Worm (Caenorhabditis elegans) whole organism, young adult: ENCODE measurements around the gene hpo-12.

ENCODE experiments used
- F10E7.11 ChIP-seq: sonication (generic microtip); optimal IDR thresholded peaks from 2 replicates; lab custom pipeline; 2017; ENCODE audit warnings: mild to moderate bottlenecking, missing genetic modification characterization, moderate library complexity, missing compliant biosample characterization
- F39B2.1 ChIP-seq: fragments of 200-800 bp; sonication (Bioruptor generic); IDR thresholded peaks from 2 replicates; pipeline ENCODE4 v1.3.6; 2022; ENCODE audit warnings: missing genetic modification reagents, missing genetic modification characterization, missing compliant biosample characterization
- F49E8.2 ChIP-seq: sonication (generic microtip); optimal IDR thresholded peaks from 3 replicates; lab custom pipeline; 2017; ENCODE audit warnings: missing genetic modification characterization, mild to moderate bottlenecking, missing compliant biosample characterization, antibody characterized with exemption, moderate library complexity; ENCODE audit not compliant: insufficient read depth
- F57A8.1 ChIP-seq: fragments of 200-800 bp; sonication (Bioruptor generic); optimal IDR thresholded peaks from 2 replicates; lab custom pipeline; 2018; ENCODE audit warnings: mild to moderate bottlenecking, missing genetic modification characterization, moderate library complexity, missing compliant biosample characterization
- T26A5.8 ChIP-seq: sonication (generic microtip); optimal IDR thresholded peaks from 2 replicates; lab custom pipeline; 2016; ENCODE audit warnings: missing genetic modification characterization, missing compliant biosample characterization
- Y53G8AR.9 ChIP-seq: fragments of 200-800 bp; sonication (Bioruptor generic); conservative IDR thresholded peaks from 2 replicates; pipeline ENCODE4 v1.3.6; 2022; ENCODE audit warnings: missing genetic modification reagents, missing genetic modification characterization, missing compliant biosample characterization
- Y79H2A.3 ChIP-seq: fragments of 200-800 bp; sonication (Bioruptor generic); conservative IDR thresholded peaks from 2 replicates; pipeline ENCODE4 v1.3.6; 2022; ENCODE audit warnings: missing genetic modification reagents, missing genetic modification characterization, missing compliant biosample characterization
- Y95B8A.8 ChIP-seq: fragments of 200-800 bp; sonication (Bioruptor generic); IDR thresholded peaks from 2 replicates; pipeline ENCODE4 v1.3.6; 2022; ENCODE audit warnings: missing genetic modification reagents, missing genetic modification characterization, missing compliant biosample characterization
- akir-1 ChIP-seq: fragments of 200-800 bp; sonication (Bioruptor generic); optimal IDR thresholded peaks from 2 replicates; lab custom pipeline; 2018; ENCODE audit warnings: mild to moderate bottlenecking, missing genetic modification characterization, moderate library complexity, missing compliant biosample characterization
- ama-1 ChIP-seq, 3 experiments: fragments of 150-350 bp in 1 of 3; sonication (generic microtip) in 2 of 3; optimal IDR thresholded peaks; 2 replicates each; lab custom pipeline; 2014 to 2018; ENCODE audit warnings: missing biosample characterization in 2 of 3, missing genetic modification characterization in 2 of 3, missing genetic modification reagents in 2 of 3
- attf-5 ChIP-seq: fragments of 200-800 bp; sonication (Bioruptor generic); optimal IDR thresholded peaks from 2 replicates; lab custom pipeline; 2018; ENCODE audit warnings: mild to moderate bottlenecking, missing genetic modification characterization, missing compliant biosample characterization
- bed-1 ChIP-seq: fragments of 200-800 bp; sonication (Bioruptor generic); IDR thresholded peaks from 2 replicates; pipeline ENCODE4 v1.3.6; 2022; ENCODE audit warnings: missing genetic modification reagents, missing genetic modification characterization, missing compliant biosample characterization
- cebp-1 ChIP-seq, 2 experiments: fragments of 200-800 bp in 1 of 2; sonication (Bioruptor generic) in 1 of 2; sonication (generic microtip) in 1 of 2; IDR thresholded peaks in 1 of 2; optimal IDR thresholded peaks in 1 of 2; 2 replicates each; pipeline versions ENCODE4 v1.3.6 to Lab custom; 2017 to 2022; ENCODE audit warnings: missing compliant biosample characterization in 2 of 2, missing genetic modification characterization in 2 of 2, mild to moderate bottlenecking in 1 of 2, missing genetic modification reagents in 1 of 2, moderate library complexity in 1 of 2
- cebp-2 ChIP-seq: fragments of 200-800 bp; sonication (Bioruptor generic); IDR thresholded peaks from 2 replicates; pipeline ENCODE4 v1.3.6; 2022; ENCODE audit warnings: missing genetic modification characterization, missing compliant biosample characterization
- egl-18 ChIP-seq: fragments of 200-800 bp; sonication (Bioruptor generic); IDR thresholded peaks from 2 replicates; pipeline ENCODE4 v1.3.6; 2022; ENCODE audit warnings: missing genetic modification reagents, missing genetic modification characterization, missing compliant biosample characterization
- egrh-3 ChIP-seq: fragments of 200-800 bp; sonication (Bioruptor generic); IDR thresholded peaks from 2 replicates; pipeline ENCODE4 v1.3.6; 2022; ENCODE audit warnings: missing genetic modification reagents, missing genetic modification characterization, missing compliant biosample characterization
- hmg-1.2 ChIP-seq: fragments of 200-800 bp; sonication (Bioruptor generic); IDR thresholded peaks from 2 replicates; pipeline ENCODE4 v1.3.6; 2022; ENCODE audit warnings: missing genetic modification reagents, missing genetic modification characterization, missing compliant biosample characterization
- hmg-20 ChIP-seq: fragments of 200-800 bp; sonication (Bioruptor generic); IDR thresholded peaks from 2 replicates; pipeline ENCODE4 v1.3.6; 2022; ENCODE audit warnings: missing genetic modification reagents, missing genetic modification characterization, missing compliant biosample characterization
- hrde-1 ChIP-seq: sonication (generic microtip); optimal IDR thresholded peaks from 2 replicates; lab custom pipeline; 2016; ENCODE audit warnings: missing genetic modification characterization, mild to moderate bottlenecking, missing compliant biosample characterization, moderate library complexity, missing genotype, missing genetic modification reagents, borderline replicate concordance
- hsf-1 ChIP-seq: fragments of 200-800 bp; sonication (Bioruptor generic); IDR thresholded peaks from 2 replicates; pipeline ENCODE4 v1.3.6; 2022; ENCODE audit warnings: missing genetic modification reagents, missing genetic modification characterization, missing compliant biosample characterization
- let-526 ChIP-seq: fragments of 200-800 bp; sonication (Bioruptor generic); IDR thresholded peaks from 2 replicates; pipeline ENCODE4 v1.3.6; 2022; ENCODE audit warnings: missing genetic modification reagents, missing genetic modification characterization, missing compliant biosample characterization
- lin-35 ChIP-seq, 3 experiments: fragments of 150-350 bp in 2 of 3; sonication (generic microtip) in 1 of 3; optimal IDR thresholded peaks; 2 replicates each; lab custom pipeline; 2014 to 2018; ENCODE audit warnings: missing biosample characterization in 3 of 3, missing genetic modification characterization in 3 of 3, missing genetic modification reagents in 3 of 3
- lir-1 ChIP-seq: fragments of 200-800 bp; sonication (Bioruptor generic); conservative IDR thresholded peaks from 2 replicates; pipeline ENCODE4 v1.3.6; 2022; ENCODE audit warnings: missing genetic modification reagents, missing genetic modification characterization, missing compliant biosample characterization
- lsl-1 ChIP-seq: fragments of 200-800 bp; sonication (Bioruptor generic); optimal IDR thresholded peaks from 2 replicates; lab custom pipeline; 2018; ENCODE audit warnings: mild to moderate bottlenecking, missing genetic modification characterization, moderate library complexity, missing compliant biosample characterization
- mes-4 ChIP-seq: sonication (generic microtip); optimal IDR thresholded peaks from 2 replicates; lab custom pipeline; 2016; ENCODE audit warnings: missing genotype, missing genetic modification characterization, missing compliant biosample characterization
- nfyb-1 ChIP-seq: fragments of 200-800 bp; sonication (Bioruptor generic); IDR thresholded peaks from 2 replicates; pipeline ENCODE4 v1.3.6; 2022; ENCODE audit warnings: missing genetic modification reagents, missing genetic modification characterization, missing compliant biosample characterization
- nhr-120 ChIP-seq: fragments of 200-800 bp; sonication (Bioruptor generic); IDR thresholded peaks from 2 replicates; pipeline ENCODE4 v1.3.6; 2022; ENCODE audit warnings: missing genetic modification characterization, missing compliant biosample characterization
- nhr-80 ChIP-seq: sonication (generic microtip); optimal IDR thresholded peaks from 2 replicates; lab custom pipeline; 2016; ENCODE audit warnings: missing genetic modification characterization, missing compliant biosample characterization
- pbrm-1 ChIP-seq: fragments of 200-800 bp; sonication (Bioruptor generic); IDR thresholded peaks from 2 replicates; pipeline ENCODE4 v1.3.6; 2022; ENCODE audit warnings: missing genetic modification reagents, missing genetic modification characterization, missing compliant biosample characterization
- pha-4 ChIP-seq: fragments of 150-350 bp; sonication (generic microtip); optimal IDR thresholded peaks from 2 replicates; lab custom pipeline; 2014; ENCODE audit warnings: missing biosample characterization, missing genetic modification reagents, missing genetic modification characterization
- rec-8 ChIP-seq, 2 experiments: sonication (generic microtip); optimal IDR thresholded peaks; 2 replicates each; lab custom pipeline; 2016; ENCODE audit warnings: mild to moderate bottlenecking in 2 of 2, missing genetic modification characterization in 2 of 2, missing genetic modification reagents in 2 of 2, missing genotype in 2 of 2, missing biosample characterization in 1 of 2, missing compliant biosample characterization in 1 of 2, moderate library complexity in 1 of 2
- sea-2 ChIP-seq: fragments of 200-800 bp; sonication (Bioruptor generic); IDR thresholded peaks from 2 replicates; pipeline ENCODE4 v1.3.6; 2022; ENCODE audit warnings: missing genetic modification characterization, missing compliant biosample characterization
- somi-1 ChIP-seq: fragments of 200-800 bp; sonication (Bioruptor generic); optimal IDR thresholded peaks from 2 replicates; lab custom pipeline; 2018; ENCODE audit warnings: mild to moderate bottlenecking, missing genetic modification characterization, missing compliant biosample characterization
- sptf-2 ChIP-seq: fragments of 200-800 bp; sonication (Bioruptor generic); optimal IDR thresholded peaks from 2 replicates; lab custom pipeline; 2018; ENCODE audit warnings: mild to moderate bottlenecking, missing genetic modification characterization, missing compliant biosample characterization
- tbx-9 ChIP-seq: sonication (generic microtip); optimal IDR thresholded peaks from 2 replicates; lab custom pipeline; 2016; ENCODE audit warnings: borderline replicate concordance, missing genetic modification characterization, inconsistent platforms, missing compliant biosample characterization
- unc-130 ChIP-seq: sonication (generic microtip); optimal IDR thresholded peaks from 2 replicates; lab custom pipeline; 2016; ENCODE audit warnings: missing genetic modification reagents, missing genetic modification characterization, missing compliant biosample characterization
- unc-62 ChIP-seq: fragments of 150-350 bp; optimal IDR thresholded peaks from 2 replicates; lab custom pipeline; 2014; ENCODE audit warnings: missing biosample characterization, missing genetic modification reagents, missing genetic modification characterization
- xnd-1 ChIP-seq: sonication (generic microtip); optimal IDR thresholded peaks from 2 replicates; lab custom pipeline; 2016; ENCODE audit warnings: missing genotype, missing genetic modification reagents, missing genetic modification characterization, missing compliant biosample characterization
- zfh-2 ChIP-seq: fragments of 200-800 bp; sonication (Bioruptor generic); conservative IDR thresholded peaks from 2 replicates; pipeline ENCODE4 v1.3.6; 2022; ENCODE audit warnings: missing genetic modification reagents, missing genetic modification characterization, missing compliant biosample characterization
- ztf-25 ChIP-seq: fragments of 200-800 bp; sonication (Bioruptor generic); IDR thresholded peaks from 2 replicates; pipeline ENCODE4 v1.3.6; 2022; ENCODE audit warnings: missing genetic modification reagents, missing genetic modification characterization, missing compliant biosample characterization
- ztf-3 ChIP-seq: fragments of 200-800 bp; sonication (Bioruptor generic); optimal IDR thresholded peaks from 2 replicates; lab custom pipeline; 2018; ENCODE audit warnings: mild to moderate bottlenecking, missing genetic modification characterization, missing compliant biosample characterization

Gene hpo-12

ce11 chrIV:12302885-12303284 is 19.9 kb downstream of the hpo-12 start (continued):
- no peak for TF ChIP-seq ama-1 (optimal IDR thresholded peaks at IDR 0.05; lab: Kevin White, UChicago)
- no peak for TF ChIP-seq ama-1 (GFP tag; optimal IDR thresholded peaks at IDR 0.05; lab: Kevin White, UChicago)

- TF ChIP-seq Y53G8AR.9 (GFP tag; lab: Robert Waterston, UW) (no peak), akir-1 (GFP tag; lab: Kevin White, UChicago) (no peak), bed-1 (no peak), Y95B8A.8 (GFP tag; lab: Robert Waterston, UW) (no peak), egl-18 (GFP tag; lab: Robert Waterston, UW) (no peak), nhr-80 (peak; percentile 71), cebp-2 (GFP tag; lab: Robert Waterston, UW) (no peak), zfh-2 (GFP tag; lab: Robert Waterston, UW) (no peak), F10E7.11 (tag; lab: Kevin White, UChicago) (no peak), cebp-1 (GFP tag; IDR thresholded peaks at IDR 0.05; lab: Robert Waterston, UW) (peak; percentile 53; the same call in 1 of the 2 replicates), cebp-1 (tag; optimal IDR thresholded peaks at IDR 0.05; lab: Kevin White, UChicago) (peak; percentile 76)
- TF ChIP-seq, all 124 proteins: peak for 2
Measured at ce11 chrIV:12304750-12305149, 21.8 kb downstream of the hpo-12 start.

DNA sequence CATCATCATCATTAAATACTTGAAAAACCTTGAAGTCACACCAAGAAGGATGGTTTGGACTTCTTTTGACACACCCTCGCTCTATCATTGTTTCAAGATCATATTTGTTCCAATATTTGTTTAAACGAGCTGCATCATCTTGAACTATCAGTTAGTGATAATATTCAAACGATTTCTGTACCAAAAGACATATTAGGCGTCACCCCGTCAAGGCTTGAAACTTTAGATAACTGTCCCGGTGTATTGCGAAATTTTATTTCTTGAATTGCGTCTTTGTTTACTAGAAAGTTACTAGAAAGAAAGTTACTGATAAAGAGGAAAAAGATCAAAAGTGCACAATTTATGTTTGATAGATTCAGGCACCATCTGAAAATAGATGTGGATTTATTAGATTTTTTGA is 23.0 kb downstream of the hpo-12 start:
- TF ChIP-seq unc-62 (peak; percentile 52), cebp-1 (GFP tag; IDR thresholded peaks at IDR 0.05; lab: Robert Waterston, UW) (peak; percentile 93), cebp-1 (tag; optimal IDR thresholded peaks at IDR 0.05; lab: Kevin White, UChicago) (peak; percentile 95), sea-2 (GFP tag; lab: Robert Waterston, UW) (no peak), attf-5 (GFP tag; lab: Kevin White, UChicago) (no peak), pha-4 (peak; percentile 29), nhr-80 (peak; percentile 79), nfyb-1 (0 out of 2 replicates have a peak, but pooled peaks have one; percentile 26)

DNA sequence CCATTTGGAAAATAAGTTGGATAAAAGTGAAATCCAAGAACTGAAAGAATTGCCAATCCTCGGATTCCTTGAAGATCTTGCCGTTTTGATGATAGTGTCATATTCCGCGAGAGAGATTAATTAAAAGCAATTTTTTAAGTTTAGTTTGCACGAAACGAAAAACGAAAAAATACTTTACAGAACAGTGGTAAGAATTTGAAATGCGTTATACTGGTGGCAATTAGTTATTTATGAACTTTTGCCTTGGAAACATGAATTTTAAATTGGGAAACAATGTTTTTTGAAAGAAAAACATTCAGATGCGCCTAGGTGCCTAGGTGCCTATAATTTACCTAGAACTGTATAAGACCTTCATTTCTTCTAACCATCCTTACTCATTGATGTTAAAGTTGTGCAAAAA is 24.7 kb downstream of the hpo-12 start, which contains the start of gene oac-57:
Gene oac-57 (minus strand): TSS at position 101 of the 400 bp plus-strand sequence.
- TF ChIP-seq hmg-1.2 (GFP tag; lab: Robert Waterston, UW), result no peak
- TF ChIP-seq ztf-3 (GFP tag; lab: Kevin White, UChicago), result no peak
- TF ChIP-seq ztf-25, result no peak
- TF ChIP-seq hrde-1 (tag; lab: Kevin White, UChicago), result no peak
- no peak for TF ChIP-seq egrh-3 (GFP tag; lab: Robert Waterston, UW)
- TF ChIP-seq F39B2.1 (GFP tag; lab: Robert Waterston, UW), result no peak
- TF ChIP-seq xnd-1 (tag; lab: Kevin White, UChicago), result no peak
- no peak for TF ChIP-seq lsl-1 (GFP tag; lab: Kevin White, UChicago)
- no peak for TF ChIP-seq pbrm-1
- no peak for TF ChIP-seq tbx-9 (tag; lab: Kevin White, UChicago)
- TF ChIP-seq let-526 (GFP tag; lab: Robert Waterston, UW), result no peak
- no peak for TF ChIP-seq lir-1 (GFP tag; lab: Robert Waterston, UW)

DNA sequence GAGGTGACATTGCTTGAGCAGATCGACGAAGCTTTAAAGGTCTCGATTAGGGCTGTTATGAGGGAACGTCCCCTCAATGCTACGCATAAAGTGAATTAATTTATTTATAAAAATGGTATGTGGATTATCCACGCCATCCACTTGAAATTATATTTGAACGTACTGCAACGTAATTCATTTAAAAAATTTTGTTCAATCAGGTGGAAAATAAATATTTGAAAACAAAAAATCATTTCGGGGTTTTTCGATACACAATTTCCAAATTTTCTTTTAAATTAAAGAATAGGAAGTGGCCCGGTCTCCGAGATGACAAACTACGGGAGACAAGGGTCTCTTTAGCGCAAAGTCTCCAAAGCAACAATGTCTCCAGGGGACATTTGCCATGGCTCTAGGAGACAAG is 28.6 kb downstream of the hpo-12 start, which contains the start of gene oac-58:
Gene oac-58 (minus strand): TSS at position 101 of the 400 bp plus-strand sequence.
- TF ChIP-seq F49E8.2 (no peak), mes-4 (tag; lab: Kevin White, UChicago) (no peak), egl-18 (GFP tag; lab: Robert Waterston, UW) (no peak), T26A5.8 (tag; lab: Kevin White, UChicago) (no peak), rec-8 (tag; optimal IDR thresholded peaks at IDR 0.05; lab: Kevin White, UChicago) (no peak), hsf-1 (GFP tag; lab: Robert Waterston, UW) (no peak), unc-130 (no peak), lin-35 (GFP tag; optimal IDR thresholded peaks at IDR 0.05; lab: Kevin White, UChicago) (no peak), sptf-2 (GFP tag; lab: Kevin White, UChicago) (no peak), nhr-120 (GFP tag; lab: Robert Waterston, UW) (no peak), Y79H2A.3 (no peak), egrh-3 (GFP tag; lab: Robert Waterston, UW) (no peak), somi-1 (no peak), F57A8.1 (GFP tag; lab: Kevin White, UChicago) (no peak), hmg-1.2 (GFP tag; lab: Robert Waterston, UW) (no peak), hmg-20 (GFP tag; lab: Robert Waterston, UW) (no peak)
